Worm (Caenorhabditis elegans) whole organism, midembryonic: ENCODE measurements around the gene C15B12.9.

Source experiments
- T22C8.4 ChIP-seq: fragments of 200-800 bp; sonication (Bioruptor generic); IDR thresholded peaks from 2 replicates; pipeline ENCODE4 v1.3.6; 2022; ENCODE audit warnings: missing genetic modification characterization, missing compliant biosample characterization
- cog-1 ChIP-seq: sonication (generic microtip); optimal IDR thresholded peaks from 2 replicates; lab custom pipeline; 2016; ENCODE audit warnings: missing genetic modification characterization, missing compliant biosample characterization
- flt-1 ChIP-seq: fragments of 200-800 bp; sonication (Bioruptor generic); IDR thresholded peaks from 2 replicates; pipeline ENCODE4 v1.3.6; 2022; ENCODE audit warnings: missing genetic modification characterization, missing compliant biosample characterization
- klf-2 ChIP-seq: fragments of 200-800 bp; sonication (Bioruptor generic); conservative IDR thresholded peaks from 2 replicates; pipeline ENCODE4 v1.3.6; 2022; ENCODE audit warnings: missing genetic modification reagents, missing genetic modification characterization, missing compliant biosample characterization
- med-1 ChIP-seq: sonication (generic microtip); optimal IDR thresholded peaks from 2 replicates; lab custom pipeline; 2017; ENCODE audit warnings: missing genetic modification characterization, mild to moderate bottlenecking, missing compliant biosample characterization, antibody characterized with exemption, missing genetic modification reagents; ENCODE audit not compliant: insufficient read depth
- ref-1 ChIP-seq: fragments of 200-800 bp; sonication (Bioruptor generic); conservative IDR thresholded peaks from 2 replicates; pipeline ENCODE4 v1.3.6; 2022; ENCODE audit warnings: missing genetic modification reagents, missing genetic modification characterization, missing compliant biosample characterization
- tab-1 ChIP-seq: fragments of 200-800 bp; sonication (Bioruptor generic); IDR thresholded peaks from 2 replicates; pipeline ENCODE4 v1.3.6; 2022; ENCODE audit warnings: missing genetic modification characterization, missing compliant biosample characterization
- ztf-23 ChIP-seq: fragments of 200-800 bp; sonication (Bioruptor generic); IDR thresholded peaks from 2 replicates; pipeline ENCODE4 v1.3.6; 2022; ENCODE audit warnings: missing genetic modification reagents, missing genetic modification characterization, missing compliant biosample characterization
- ztf-29 ChIP-seq: fragments of 200-800 bp; sonication (Bioruptor generic); IDR thresholded peaks from 2 replicates; pipeline ENCODE4 v1.3.6; 2022; ENCODE audit warnings: missing genetic modification reagents, missing genetic modification characterization, missing compliant biosample characterization

Gene C15B12.9

ce11 chrX:6517025-6517770 lies 48.6 kb downstream of the C15B12.9 start:
- TF ChIP-seq ztf-29 (GFP tag; lab: Robert Waterston, UW), result no peak
- no peak for TF ChIP-seq cog-1 (tag; lab: Kevin White, UChicago)
- no peak for TF ChIP-seq T22C8.4 (GFP tag; lab: Robert Waterston, UW)
- no peak for TF ChIP-seq ztf-23
- no peak for TF ChIP-seq med-1
- no peak for TF ChIP-seq flt-1
- no peak for TF ChIP-seq klf-2 (GFP tag; lab: Robert Waterston, UW)
- no peak for TF ChIP-seq ref-1 (GFP tag; lab: Robert Waterston, UW)
- TF ChIP-seq tab-1 (GFP tag; lab: Robert Waterston, UW), result no peak

- TF ChIP-seq cog-1 (tag; lab: Kevin White, UChicago), result no peak
- no peak for TF ChIP-seq ref-1 (GFP tag; lab: Robert Waterston, UW)
- no peak for TF ChIP-seq ztf-23
- no peak for TF ChIP-seq T22C8.4 (GFP tag; lab: Robert Waterston, UW)
- no peak for TF ChIP-seq med-1
- TF ChIP-seq klf-2 (GFP tag; lab: Robert Waterston, UW), result no peak
- TF ChIP-seq tab-1 (GFP tag; lab: Robert Waterston, UW), result no peak
- no peak for TF ChIP-seq flt-1
These were observed 49.9 kb downstream of the C15B12.9 start, which contains the start of gene ets-4 for ce11 chrX:6518537-6518936. Gene ets-4, plus strand, starts transcription at chrX:6518883.

ce11 chrX:6519473-6519872 lies 50.9 kb downstream of the C15B12.9 start:
- TF ChIP-seq T22C8.4 (GFP tag; lab: Robert Waterston, UW) (no peak), ztf-29 (GFP tag; lab: Robert Waterston, UW) (no peak), ref-1 (GFP tag; lab: Robert Waterston, UW) (no peak), med-1 (no peak)
